Fruit fly (Drosophila melanogaster) whole organism, embryonic: ENCODE measurements around the gene CG13894.

ENCODE experiments used
- CG12299 ChIP-seq: fragments of 200-800 bp; sonication (Bioruptor generic); optimal IDR thresholded peaks from 2 replicates; lab custom pipeline; 2018; ENCODE audit warnings: missing biosample characterization, mild to moderate bottlenecking, missing genetic modification characterization
- CG14050 ChIP-seq: fragments of 200-800 bp; sonication (Bioruptor generic); IDR thresholded peaks from 3 replicates; pipeline ENCODE4 v1.3.6; 2022; ENCODE audit warnings: missing biosample characterization, missing genetic modification characterization
- CG14860 ChIP-seq: fragments of 200-800 bp; sonication (Bioruptor generic); IDR thresholded peaks from 3 replicates; pipeline ENCODE4 v1.3.6; 2022; ENCODE audit warnings: missing biosample characterization, missing genetic modification characterization; ENCODE audit not compliant: partially characterized antibody
- CG15514 ChIP-seq: fragments of 200-800 bp; sonication (Bioruptor generic); optimal IDR thresholded peaks from 3 replicates; lab custom pipeline; 2017; ENCODE audit warnings: missing biosample characterization, missing genetic modification characterization, mild to moderate bottlenecking, moderate library complexity, missing genetic modification reagents
- CG1603 ChIP-seq: fragments of 200-800 bp; sonication (Bioruptor generic); optimal IDR thresholded peaks from 2 replicates; lab custom pipeline; 2019; ENCODE audit warnings: missing biosample characterization, mild to moderate bottlenecking, missing genetic modification characterization, moderate library complexity
- CG1647 ChIP-seq: fragments of 200-800 bp; sonication (Bioruptor generic); optimal IDR thresholded peaks from 3 replicates; lab custom pipeline; 2016; ENCODE audit warnings: missing biosample characterization, missing genetic modification characterization
- CG17186 ChIP-seq: fragments of 200-800 bp; sonication (Bioruptor generic); optimal IDR thresholded peaks from 3 replicates; lab custom pipeline; 2017; ENCODE audit warnings: missing biosample characterization, missing genetic modification reagents, missing genetic modification characterization
- CG1792 ChIP-seq: fragments of 200-800 bp; sonication (Bioruptor generic); optimal IDR thresholded peaks from 2 replicates; lab custom pipeline; 2016; ENCODE audit warnings: missing biosample characterization, missing genetic modification characterization
- CG18476 ChIP-seq: fragments of 200-800 bp; sonication (Bioruptor generic); optimal IDR thresholded peaks from 2 replicates; lab custom pipeline; 2016; ENCODE audit warnings: missing biosample characterization, mild to moderate bottlenecking, missing genetic modification characterization
- CG2129 ChIP-seq: fragments of 200-800 bp; sonication (Bioruptor generic); IDR thresholded peaks from 2 replicates; pipeline ENCODE4 v1.3.6; 2022; ENCODE audit warnings: missing biosample characterization, missing genetic modification characterization; ENCODE audit not compliant: partially characterized antibody
- CG2199 ChIP-seq: fragments of 200-800 bp; sonication (Bioruptor generic); IDR thresholded peaks from 3 replicates; pipeline ENCODE4 v1.3.6; 2022; ENCODE audit warnings: missing biosample characterization, missing genetic modification characterization
- CG30431 ChIP-seq: fragments of 200-800 bp; sonication (Bioruptor generic); optimal IDR thresholded peaks from 2 replicates; lab custom pipeline; 2017; ENCODE audit warnings: missing biosample characterization, missing genetic modification characterization
- CG34376 ChIP-seq: fragments of 200-800 bp; sonication (Bioruptor generic); optimal IDR thresholded peaks from 2 replicates; lab custom pipeline; 2018; ENCODE audit warnings: missing biosample characterization, mild to moderate bottlenecking, missing genetic modification characterization
- CG3838 ChIP-seq: fragments of 200-800 bp; sonication (Bioruptor generic); optimal IDR thresholded peaks from 3 replicates; lab custom pipeline; 2016; ENCODE audit warnings: missing biosample characterization, missing genetic modification characterization
- CG5180 ChIP-seq: fragments of 200-800 bp; sonication (Bioruptor generic); optimal IDR thresholded peaks from 3 replicates; lab custom pipeline; 2017; ENCODE audit warnings: missing biosample characterization, missing genetic modification characterization, mild to moderate bottlenecking, moderate library complexity, missing genetic modification reagents
- CG6254 ChIP-seq: fragments of 200-800 bp; sonication (Bioruptor generic); optimal IDR thresholded peaks from 3 replicates; lab custom pipeline; 2017; ENCODE audit warnings: mild to moderate bottlenecking, missing biosample characterization, missing genetic modification reagents, missing genetic modification characterization
- CG7271 ChIP-seq: fragments of 200-800 bp; sonication (Bioruptor generic); optimal IDR thresholded peaks from 2 replicates; lab custom pipeline; 2018; ENCODE audit warnings: missing biosample characterization, mild to moderate bottlenecking, missing genetic modification characterization, moderate library complexity
- CG7928 ChIP-seq: fragments of 200-800 bp; sonication (Bioruptor generic); optimal IDR thresholded peaks from 2 replicates; lab custom pipeline; 2017; ENCODE audit warnings: missing biosample characterization, mild to moderate bottlenecking, missing genetic modification characterization
- CG7987 ChIP-seq: fragments of 200-800 bp; sonication (Bioruptor generic); optimal IDR thresholded peaks from 2 replicates; lab custom pipeline; 2018; ENCODE audit warnings: missing biosample characterization, mild to moderate bottlenecking, missing genetic modification characterization, moderate library complexity
- CG9437 ChIP-seq: fragments of 200-800 bp; sonication (Bioruptor generic); optimal IDR thresholded peaks from 2 replicates; lab custom pipeline; 2018; ENCODE audit warnings: missing biosample characterization, mild to moderate bottlenecking, missing genetic modification characterization
- CHES-1-like ChIP-seq: fragments of 200-800 bp; sonication (Bioruptor generic); optimal IDR thresholded peaks from 2 replicates; lab custom pipeline; 2016; ENCODE audit warnings: missing biosample characterization, missing genetic modification characterization
- CTCF ChIP-seq: fragments of 200-800 bp; sonication (Bioruptor generic); optimal IDR thresholded peaks from 2 replicates; lab custom pipeline; 2017; ENCODE audit warnings: missing biosample characterization, mild to moderate bottlenecking, missing genetic modification characterization, moderate library complexity
- Chrac-16 ChIP-seq: fragments of 200-800 bp; sonication (Bioruptor generic); optimal IDR thresholded peaks from 3 replicates; lab custom pipeline; 2016; ENCODE audit warnings: missing biosample characterization, missing genetic modification characterization
- CoRest ChIP-seq: fragments of 200-800 bp; sonication (Bioruptor generic); optimal IDR thresholded peaks from 3 replicates; lab custom pipeline; 2018; ENCODE audit warnings: missing biosample characterization, mild to moderate bottlenecking, missing genetic modification characterization, moderate library complexity
- CrebB ChIP-seq: fragments of 200-800 bp; sonication (Bioruptor generic); optimal IDR thresholded peaks from 3 replicates; lab custom pipeline; 2018; ENCODE audit warnings: missing biosample characterization, mild to moderate bottlenecking, missing genetic modification characterization
- Fer2 ChIP-seq: fragments of 200-800 bp; sonication (Bioruptor generic); optimal IDR thresholded peaks from 2 replicates; lab custom pipeline; 2018; ENCODE audit warnings: missing biosample characterization, mild to moderate bottlenecking, missing genetic modification characterization, moderate library complexity
- Fer3 ChIP-seq: fragments of 200-800 bp; sonication (Bioruptor generic); optimal IDR thresholded peaks from 2 replicates; lab custom pipeline; 2018; ENCODE audit warnings: missing biosample characterization, mild to moderate bottlenecking, missing genetic modification characterization, moderate library complexity
- Lpt ChIP-seq: fragments of >200 bp; optimal IDR thresholded peaks from 2 replicates; lab custom pipeline; 2018; ENCODE audit warnings: missing biosample characterization, missing genetic modification characterization
- NK7.1 ChIP-seq: fragments of 200-800 bp; sonication (Bioruptor generic); optimal IDR thresholded peaks from 3 replicates; lab custom pipeline; 2016; ENCODE audit warnings: missing biosample characterization, missing genetic modification characterization
- Oli ChIP-seq: fragments of 200-800 bp; sonication (Bioruptor generic); optimal IDR thresholded peaks from 2 replicates; lab custom pipeline; 2018; ENCODE audit warnings: missing biosample characterization, mild to moderate bottlenecking, missing genetic modification characterization, moderate library complexity
- PHDP ChIP-seq: fragments of 200-800 bp; sonication (Bioruptor generic); optimal IDR thresholded peaks from 3 replicates; lab custom pipeline; 2018; ENCODE audit warnings: missing biosample characterization, mild to moderate bottlenecking, missing genetic modification characterization, moderate library complexity
- TFAM ChIP-seq: fragments of 200-800 bp; sonication (Bioruptor generic); optimal IDR thresholded peaks from 2 replicates; lab custom pipeline; 2017; ENCODE audit warnings: missing biosample characterization, missing genetic modification characterization, inconsistent platforms
- YL-1 ChIP-seq: fragments of 200-800 bp; sonication (Bioruptor generic); optimal IDR thresholded peaks from 3 replicates; lab custom pipeline; 2017; ENCODE audit warnings: missing biosample characterization, mild to moderate bottlenecking, missing genetic modification characterization
- amos ChIP-seq: fragments of 200-800 bp; sonication (Bioruptor generic); IDR thresholded peaks from 2 replicates; pipeline ENCODE4 v1.3.6; 2022; ENCODE audit warnings: missing biosample characterization, missing genetic modification characterization; ENCODE audit not compliant: partially characterized antibody
- corto ChIP-seq: fragments of 200-800 bp; sonication (Bioruptor generic); optimal IDR thresholded peaks from 2 replicates; lab custom pipeline; 2016; ENCODE audit warnings: missing biosample characterization, mild to moderate bottlenecking, missing genetic modification characterization, moderate library complexity
- crol ChIP-seq: fragments of 200-800 bp; sonication (Bioruptor generic); IDR thresholded peaks from 2 replicates; pipeline ENCODE4 v1.3.6; 2022; ENCODE audit warnings: missing biosample characterization, missing genetic modification characterization
- dm ChIP-seq: fragments of 200-800 bp; sonication (Bioruptor generic); optimal IDR thresholded peaks from 3 replicates; lab custom pipeline; 2016; ENCODE audit warnings: missing biosample characterization, missing genetic modification characterization
- grn ChIP-seq: fragments of 200-800 bp; sonication (Bioruptor generic); optimal IDR thresholded peaks from 3 replicates; lab custom pipeline; 2017; ENCODE audit warnings: missing biosample characterization, missing genetic modification characterization
- gro ChIP-seq: fragments of 200-800 bp; sonication (Bioruptor generic); optimal IDR thresholded peaks from 2 replicates; lab custom pipeline; 2016; ENCODE audit warnings: missing biosample characterization, missing genetic modification characterization
- gsb ChIP-seq: fragments of 200-800 bp; sonication (Bioruptor generic); IDR thresholded peaks from 2 replicates; pipeline ENCODE4 v1.3.6; 2022; ENCODE audit warnings: missing biosample characterization, missing genetic modification characterization
- hb ChIP-seq: fragments of 200-800 bp; sonication (Bioruptor generic); IDR thresholded peaks from 3 replicates; pipeline ENCODE4 v1.3.6; 2022; ENCODE audit warnings: missing biosample characterization, missing genetic modification characterization; ENCODE audit not compliant: partially characterized antibody
- otp ChIP-seq: fragments of 200-800 bp; sonication (Bioruptor generic); IDR thresholded peaks from 3 replicates; pipeline ENCODE4, ENCODE4 v1.3.6; 2022; ENCODE audit warnings: missing biosample characterization, missing genetic modification characterization
- ro ChIP-seq: fragments of 200-800 bp; sonication (Bioruptor generic); IDR thresholded peaks from 2 replicates; pipeline ENCODE4 v1.3.6; 2022; ENCODE audit warnings: missing biosample characterization, missing genetic modification characterization
- seq ChIP-seq: fragments of 200-800 bp; sonication (Bioruptor generic); IDR thresholded peaks from 2 replicates; pipeline ENCODE4 v1.3.6; 2022; ENCODE audit warnings: missing biosample characterization, missing genetic modification characterization
- sr ChIP-seq: fragments of 200-800 bp; sonication (Bioruptor generic); IDR thresholded peaks from 3 replicates; pipeline ENCODE4 v1.3.6; 2022; ENCODE audit warnings: missing biosample characterization, missing genetic modification characterization
- twi ChIP-seq: fragments of 200-800 bp; optimal IDR thresholded peaks from 2 replicates; lab custom pipeline; 2019; ENCODE audit warnings: missing biosample characterization, mild to moderate bottlenecking, missing genetic modification characterization, moderate library complexity
- zen ChIP-seq: fragments of 200-800 bp; sonication (Bioruptor generic); optimal IDR thresholded peaks from 3 replicates; lab custom pipeline; 2018; ENCODE audit warnings: missing biosample characterization, mild to moderate bottlenecking, missing genetic modification characterization, moderate library complexity
- zfh1 ChIP-seq: fragments of 200-800 bp; sonication (Bioruptor generic); IDR thresholded peaks from 3 replicates; pipeline ENCODE4 v1.3.6; 2022; ENCODE audit warnings: missing biosample characterization, missing genetic modification characterization
- zfh2 ChIP-seq: fragments of 200-800 bp; sonication (Bioruptor generic); optimal IDR thresholded peaks from 2 replicates; lab custom pipeline; 2016; ENCODE audit warnings: missing biosample characterization, missing genetic modification characterization

CG13894 gene

DNA sequence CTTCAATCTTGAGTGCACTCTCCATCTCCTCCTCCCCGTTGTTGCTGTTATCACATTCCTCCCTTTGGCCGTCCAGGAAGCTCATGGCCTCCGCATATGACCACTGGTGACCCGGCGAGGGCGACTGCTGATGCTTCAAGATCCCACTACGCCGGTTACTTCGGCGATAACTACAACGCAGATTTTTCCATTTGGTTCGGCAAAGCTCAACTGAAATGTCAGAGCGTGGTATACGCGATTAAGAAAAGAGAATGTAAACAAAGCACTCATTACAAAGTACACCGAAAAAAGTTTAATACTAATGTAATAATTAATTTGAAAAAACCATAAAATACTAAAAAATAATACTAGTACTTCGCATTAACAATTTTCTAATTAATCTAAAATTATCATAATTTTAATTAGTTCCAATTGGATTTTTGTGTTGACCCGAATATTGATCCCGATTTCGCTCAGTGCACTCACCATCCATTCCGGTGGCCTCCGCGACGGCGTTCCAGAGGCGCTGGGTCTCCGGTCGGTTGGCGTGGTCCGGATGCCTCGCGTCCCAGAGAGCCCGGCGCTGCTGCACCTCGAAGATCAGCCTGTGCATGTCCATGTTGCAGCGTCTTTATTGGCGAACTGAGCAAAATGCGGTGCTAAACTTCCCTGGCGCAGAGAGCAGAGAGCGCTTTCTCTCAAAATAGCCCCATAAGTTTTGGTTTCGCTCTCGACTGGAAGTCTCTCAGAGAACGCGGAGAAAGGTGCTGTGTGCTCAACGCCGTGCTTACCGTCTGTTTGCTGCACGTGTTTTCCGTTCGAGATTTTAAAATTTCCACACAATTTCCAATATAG lies 39.8 kb upstream of the CG13894 start (continued):
- TF ChIP-seq seq (peak; percentile 87), CG14050 (GFP tag; lab: Robert Waterston, UW) (peak; percentile 84), YL-1 (GFP tag; lab: Kevin White, UChicago) (peak; percentile 52), otp (GFP tag; lab: Robert Waterston, UW) (peak; percentile 90), CG1792 (GFP tag; lab: Kevin White, UChicago) (peak; percentile 64), Oli (tag; lab: Kevin White, UChicago) (peak; percentile 92), Lpt (GFP tag; lab: Kevin White, UChicago) (no peak), CG6254 (GFP tag; lab: Kevin White, UChicago) (peak; percentile 94), CHES-1-like (GFP tag; lab: Kevin White, UChicago) (peak; percentile 40), CG18476 (GFP tag; lab: Kevin White, UChicago) (peak; percentile 78), sr (GFP tag; lab: Robert Waterston, UW) (peak; percentile 59; the same call in 2 of the 3 replicates), TFAM (peak; percentile 47), corto (GFP tag; lab: Kevin White, UChicago) (peak; percentile 88), CG30431 (GFP tag; lab: Kevin White, UChicago) (peak; percentile 80), CG9437 (GFP tag; lab: Kevin White, UChicago) (peak; percentile 81), gro (GFP tag; lab: Kevin White, UChicago) (peak; percentile 29), CG12299 (peak; percentile 85), amos (GFP tag; lab: Robert Waterston, UW) (no peak), CG14860 (GFP tag; lab: Robert Waterston, UW) (no peak), CG15514 (GFP tag; lab: Kevin White, UChicago) (peak; percentile 76), twi (tag; lab: Kevin White, UChicago) (peak; percentile 86), CG7271 (tag; lab: Kevin White, UChicago) (peak; percentile 54), Fer3 (peak; percentile 85), CrebB (tag; lab: Kevin White, UChicago) (peak; percentile 71), CG7928 (GFP tag; lab: Kevin White, UChicago) (peak; percentile 23), dm (no peak), CG1647 (GFP tag; lab: Kevin White, UChicago) (peak; percentile 69), CG2129 (GFP tag; lab: Robert Waterston, UW) (no peak), zen (tag; lab: Kevin White, UChicago) (peak; percentile 88), ro (GFP tag; lab: Robert Waterston, UW) (peak; percentile 85), zfh2 (GFP tag; lab: Kevin White, UChicago) (peak; percentile 5), CG34376 (peak; percentile 60), grn (GFP tag; lab: Kevin White, UChicago) (peak; percentile 2), Chrac-16 (GFP tag; lab: Kevin White, UChicago) (peak; percentile 88), CG3838 (peak; percentile 50), Fer2 (tag; lab: Kevin White, UChicago) (peak; percentile 70), crol (GFP tag; lab: Robert Waterston, UW) (peak; percentile 31; the same call in 1 of the 2 replicates), CoRest (peak; percentile 94), CG1603 (tag; lab: Kevin White, UChicago) (peak; percentile 71), CG2199 (GFP tag; lab: Robert Waterston, UW) (peak; percentile 83), PHDP (tag; lab: Kevin White, UChicago) (peak; percentile 93), hb (GFP tag; lab: Robert Waterston, UW) (no peak), CTCF (GFP tag; lab: Kevin White, UChicago) (peak; percentile 60), CG7987 (GFP tag; lab: Kevin White, UChicago) (peak; percentile 56), NK7.1 (GFP tag; lab: Kevin White, UChicago) (peak; percentile 28), CG5180 (peak; percentile 77), zfh1 (GFP tag; lab: Robert Waterston, UW) (peak; percentile 94), CG17186 (GFP tag; lab: Kevin White, UChicago) (peak; percentile 45), gsb (peak; percentile 80)
